Worm (Caenorhabditis elegans): Measurements from ENCODE around the gene F43D2.3.
A peak's percentile ranks its signal among the peaks of the same experiment; 100 is the strongest.

The F43D2.3 gene

ce11 chrV:14650631-14651030 lies 18.9 kb downstream of the F43D2.3 start:
- TF ChIP-seq ceh-82 (tag; optimal IDR thresholded peaks at IDR 0.05) = no peak
- no peak for TF ChIP-seq unc-62 (GFP tag; optimal IDR thresholded peaks at IDR 0.05)
- no peak for TF ChIP-seq nhr-237 (tag; optimal IDR thresholded peaks at IDR 0.05)
- TF ChIP-seq lin-13 (GFP tag; optimal IDR thresholded peaks at IDR 0.05) = no peak

- TF ChIP-seq Y55F3AM.14 (GFP tag; optimal IDR thresholded peaks at IDR 0.05) = no peak
- peak; percentile 29 for TF ChIP-seq blmp-1 (tag; optimal IDR thresholded peaks at IDR 0.05; ENCODE audit: insufficient read depth)
- TF ChIP-seq lin-39 (tag; optimal IDR thresholded peaks at IDR 0.05) = no peak
- no peak for TF ChIP-seq dmd-4 (tag; optimal IDR thresholded peaks at IDR 0.05)
- TF ChIP-seq ZK546.5 (tag; optimal IDR thresholded peaks at IDR 0.05) = no peak
- peak; percentile 47 for TF ChIP-seq nhr-25 (tag; optimal IDR thresholded peaks at IDR 0.05)
These were observed 24.0 kb downstream of the F43D2.3 start for ce11 chrV:14655689-14656088.

DNA sequence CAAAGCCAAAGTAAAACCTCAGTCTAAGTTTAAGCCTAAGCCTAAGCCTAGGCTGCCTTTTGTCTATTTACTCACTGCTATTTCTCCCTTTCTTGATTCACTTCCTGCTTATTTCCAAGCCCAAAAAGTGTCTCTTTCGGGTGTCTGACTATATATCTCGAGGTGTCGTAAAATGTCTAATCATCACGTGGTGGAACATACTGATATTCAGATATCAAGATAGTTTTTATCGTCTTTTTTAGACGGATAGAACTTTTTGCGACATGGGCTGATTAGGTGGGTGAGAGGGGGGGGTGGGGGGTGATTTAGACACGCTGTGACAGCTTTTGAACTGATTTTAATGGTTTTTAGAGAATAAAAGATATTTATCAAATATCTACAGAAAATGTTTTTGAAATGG lies 25.3 kb downstream of the F43D2.3 start:
- peak; percentile 11 for TF ChIP-seq nhr-25 (tag; optimal IDR thresholded peaks at IDR 0.05)
- TF ChIP-seq gmeb-1 (tag; optimal IDR thresholded peaks at IDR 0.05) = peak; percentile 35
- TF ChIP-seq sma-9 (GFP tag; optimal IDR thresholded peaks at IDR 0.05) = peak; percentile 20
- TF ChIP-seq sma-9 (tag; optimal IDR thresholded peaks at IDR 0.05) = no peak
- TF ChIP-seq nhr-6 (tag; optimal IDR thresholded peaks at IDR 0.05) = no peak
- TF ChIP-seq fos-1 (tag; optimal IDR thresholded peaks at IDR 0.05) = no peak

ce11 chrV:14658131-14658530 lies 26.4 kb downstream of the F43D2.3 start, which contains the start of gene slc-25A29:
TSS of gene slc-25A29 (minus strand) at chrV:14658175.
- TF ChIP-seq fos-1 (tag; optimal IDR thresholded peaks at IDR 0.05) (peak; percentile 4), unc-39 (tag; optimal IDR thresholded peaks at IDR 0.05) (no peak), lin-13 (GFP tag; optimal IDR thresholded peaks at IDR 0.05) (no peak), elt-3 (tag; optimal IDR thresholded peaks at IDR 0.05) (no peak), gmeb-1 (tag; optimal IDR thresholded peaks at IDR 0.05) (no peak), nhr-25 (tag; optimal IDR thresholded peaks at IDR 0.05) (no peak), nhr-6 (tag; optimal IDR thresholded peaks at IDR 0.05) (no peak), sma-9 (GFP tag; optimal IDR thresholded peaks at IDR 0.05) (peak; percentile 32), sma-9 (tag; optimal IDR thresholded peaks at IDR 0.05) (no peak), ceh-82 (tag; optimal IDR thresholded peaks at IDR 0.05) (no peak), alr-1 (tag; optimal IDR thresholded peaks at IDR 0.05) (no peak), nhr-21 (tag; optimal IDR thresholded peaks at IDR 0.05) (peak; percentile 8), unc-62 (GFP tag; optimal IDR thresholded peaks at IDR 0.05) (no peak), F13H6.1 (tag; optimal IDR thresholded peaks at IDR 0.05) (no peak), peb-1 (tag; optimal IDR thresholded peaks at IDR 0.05) (no peak), skn-1 (tag; optimal IDR thresholded peaks at IDR 0.05) (no peak), nhr-129 (tag; optimal IDR thresholded peaks at IDR 0.05) (no peak)

ce11 chrV:14659595-14659994 lies 27.9 kb downstream of the F43D2.3 start:
- TF ChIP-seq unc-39 (tag; optimal IDR thresholded peaks at IDR 0.05) = no peak
- TF ChIP-seq ama-1 (optimal IDR thresholded peaks at IDR 0.05) = no peak
- no peak for TF ChIP-seq nhr-12 (tag; optimal IDR thresholded peaks at IDR 0.05)
- TF ChIP-seq mbf-1 (tag; optimal IDR thresholded peaks at IDR 0.05) = no peak
- TF ChIP-seq elt-1 (tag; optimal IDR thresholded peaks at IDR 0.05) = no peak
- no peak for TF ChIP-seq ztf-1 (GFP tag; conservative IDR thresholded peaks at IDR 0.05)
- no peak for TF ChIP-seq lin-11 (tag; optimal IDR thresholded peaks at IDR 0.05)
- TF ChIP-seq ztf-4 (tag; optimal IDR thresholded peaks at IDR 0.05) = no peak
- no peak for TF ChIP-seq gmeb-1 (tag; optimal IDR thresholded peaks at IDR 0.05)
- TF ChIP-seq mab-5 (tag; optimal IDR thresholded peaks at IDR 0.05) = no peak
- no peak for TF ChIP-seq ceh-82 (tag; optimal IDR thresholded peaks at IDR 0.05)
- no peak for TF ChIP-seq mdl-1 (tag; optimal IDR thresholded peaks at IDR 0.05)
- TF ChIP-seq elt-3 (tag; optimal IDR thresholded peaks at IDR 0.05) = no peak
- no peak for TF ChIP-seq sem-4 (tag; optimal IDR thresholded peaks at IDR 0.05)
- no peak for TF ChIP-seq dmd-4 (tag; optimal IDR thresholded peaks at IDR 0.05)
- no peak for TF ChIP-seq blmp-1 (tag; optimal IDR thresholded peaks at IDR 0.05; ENCODE audit: insufficient read depth)
- TF ChIP-seq peb-1 (tag; optimal IDR thresholded peaks at IDR 0.05) = no peak
- TF ChIP-seq ceh-16 (tag; optimal IDR thresholded peaks at IDR 0.05) = no peak
- no peak for TF ChIP-seq nhr-21 (tag; optimal IDR thresholded peaks at IDR 0.05)

Measured in whole organism, L2 larva.